Worm (Caenorhabditis elegans): Measurements from ENCODE around the gene Y53F4B.20.
A peak's percentile ranks its signal among the peaks of the same experiment; 100 is the strongest.

The Y53F4B.20 gene

ce11 chrII:15071571-15071970, 12.7 kb upstream of the Y53F4B.20 start, which contains the start of gene Y53F4B.18:
Y53F4B.18 (minus strand) TSS chrII:15071671.
- TF ChIP-seq egl-44 (GFP tag; IDR thresholded peaks at IDR 0.05): no peak
- no peak for TF ChIP-seq ceh-91 (GFP tag; IDR thresholded peaks at IDR 0.05)
- no peak for TF ChIP-seq sea-2 (GFP tag; IDR thresholded peaks at IDR 0.05)
- no peak for TF ChIP-seq F55B11.4 (tag; optimal IDR thresholded peaks at IDR 0.05; ENCODE audit: borderline replicate concordance, insufficient read depth)
- no peak for TF ChIP-seq B0261.1 (tag; optimal IDR thresholded peaks at IDR 0.05)

ce11 chrII:15074760-15075159, 9.5 kb upstream of the Y53F4B.20 start:
- peak; percentile 60 for TF ChIP-seq nhr-80 (tag; optimal IDR thresholded peaks at IDR 0.05)
- peak; percentile 3 for TF ChIP-seq lin-40 (tag; optimal IDR thresholded peaks at IDR 0.05)
- no peak for TF ChIP-seq hlh-26 (GFP tag; conservative IDR thresholded peaks at IDR 0.05)

- peak; percentile 77 for TF ChIP-seq ceh-91 (GFP tag; IDR thresholded peaks at IDR 0.05)
- no peak for TF ChIP-seq F39B2.1 (GFP tag; IDR thresholded peaks at IDR 0.05)
- peak; percentile 25 for TF ChIP-seq snpc-4 (GFP tag; optimal IDR thresholded peaks at IDR 0.05)
- TF ChIP-seq snpc-4 (tag; optimal IDR thresholded peaks at IDR 0.05): peak; percentile 14 to 74 (median 41)
- no peak for TF ChIP-seq rec-8 (tag; optimal IDR thresholded peaks at IDR 0.05)
- TF ChIP-seq rcor-1 (GFP tag; IDR thresholded peaks at IDR 0.05): peak; percentile 62; the same call in 1 of the 2 replicates
- peak; percentile 47 for TF ChIP-seq F23B12.7 (tag; optimal IDR thresholded peaks at IDR 0.05; ENCODE audit: insufficient read depth)
- TF ChIP-seq egrh-3 (GFP tag; IDR thresholded peaks at IDR 0.05): no peak
- no peak for TF ChIP-seq let-607 (tag; optimal IDR thresholded peaks at IDR 0.05)
- TF ChIP-seq mcd-1 (GFP tag; IDR thresholded peaks at IDR 0.05): peak; percentile 90
- no peak for TF ChIP-seq attf-5 (GFP tag; optimal IDR thresholded peaks at IDR 0.05)
- TF ChIP-seq dpff-1 (tag; optimal IDR thresholded peaks at IDR 0.05): no peak
- peak; percentile 93 for TF ChIP-seq lsl-1 (GFP tag; optimal IDR thresholded peaks at IDR 0.05)
- TF ChIP-seq nhr-80 (tag; optimal IDR thresholded peaks at IDR 0.05): no peak
- peak; percentile 58 for TF ChIP-seq snpc-3.4 (tag; optimal IDR thresholded peaks at IDR 0.05)
- TF ChIP-seq madf-6 (GFP tag; IDR thresholded peaks at IDR 0.05): peak; percentile 98
- no peak for TF ChIP-seq madf-10 (tag; optimal IDR thresholded peaks at IDR 0.05)
- no peak for TF ChIP-seq akir-1 (GFP tag; optimal IDR thresholded peaks at IDR 0.05)
- TF ChIP-seq efl-1 (GFP tag; optimal IDR thresholded peaks at IDR 0.05): peak; percentile 71
- 0 out of 2 replicates have a peak, but pooled peaks have one; percentile 39 for TF ChIP-seq B0019.2 (GFP tag; conservative IDR thresholded peaks at IDR 0.05)
- no peak for TF ChIP-seq lir-1 (GFP tag; conservative IDR thresholded peaks at IDR 0.05)
- TF ChIP-seq lin-54 (GFP tag; optimal IDR thresholded peaks at IDR 0.05): peak; percentile 61
- peak; percentile 63 for TF ChIP-seq F49E8.2 (tag; optimal IDR thresholded peaks at IDR 0.05; ENCODE audit: insufficient read depth)
- peak; percentile 92 for TF ChIP-seq D2030.7 (GFP tag; IDR thresholded peaks at IDR 0.05)
- no peak for TF ChIP-seq T26A5.8 (tag; optimal IDR thresholded peaks at IDR 0.05)
- peak; percentile 64 for TF ChIP-seq F33H1.4 (GFP tag; IDR thresholded peaks at IDR 0.05)
- TF ChIP-seq snpc-1.3 (tag; optimal IDR thresholded peaks at IDR 0.05; ENCODE audit: insufficient read depth): peak; percentile 69
- TF ChIP-seq madf-8 (GFP tag; conservative IDR thresholded peaks at IDR 0.05): peak; percentile 97
- TF ChIP-seq xnd-1 (tag; optimal IDR thresholded peaks at IDR 0.05): peak; percentile 91
- TF ChIP-seq him-1 (tag; optimal IDR thresholded peaks at IDR 0.05): peak; percentile 18
- TF ChIP-seq snpc-1.1 (tag; optimal IDR thresholded peaks at IDR 0.05; ENCODE audit: insufficient read depth): peak; percentile 74
- TF ChIP-seq dpl-1 (GFP tag; optimal IDR thresholded peaks at IDR 0.05): peak; percentile 39
Observed at ce11 chrII:15076778-15077435, 7.4 kb upstream of the Y53F4B.20 start, which contains the start of gene Y53F4B.19. Y53F4B.19 (plus strand) TSS chrII:15076934.

Measured in whole organism, young adult.